Fruit fly (Drosophila melanogaster): ENCODE data around the gene Tbcd.

- TF ChIP-seq Sin3A (optimal IDR thresholded peaks at IDR 0.05) (no peak), h (optimal IDR thresholded peaks at IDR 0.05) (no peak), psq (optimal IDR thresholded peaks at IDR 0.05) (no peak), insv (optimal IDR thresholded peaks at IDR 0.05) (no peak)
These were observed 32.8 kb downstream of the Tbcd start for dm6 chr2L:2180120-2180539.

Data from Kc167 (cell line).